Fruit fly (Drosophila melanogaster) ovary, adult (tissue): ENCODE measurements around the gene Pfdn2.

Experiments used
- CG17801 ChIP-seq: fragments of 200-800 bp; optimal IDR thresholded peaks from 2 replicates; lab custom pipeline; 2019; ENCODE audit warnings: missing biosample characterization, mild to moderate bottlenecking, missing genetic modification characterization, moderate library complexity; ENCODE audit not compliant: partially characterized antibody

The Pfdn2 gene

dm6 chr3L:11074043-11074853, at the start of gene Pfdn2, which contains the start of gene Noc1:
Pfdn2 (minus strand) TSS chr3L:11074388.
Noc1 (plus strand) TSS chr3L:11074769.
- TF ChIP-seq CG17801 (GFP tag; lab: Kevin White, UChicago): no peak

DNA sequence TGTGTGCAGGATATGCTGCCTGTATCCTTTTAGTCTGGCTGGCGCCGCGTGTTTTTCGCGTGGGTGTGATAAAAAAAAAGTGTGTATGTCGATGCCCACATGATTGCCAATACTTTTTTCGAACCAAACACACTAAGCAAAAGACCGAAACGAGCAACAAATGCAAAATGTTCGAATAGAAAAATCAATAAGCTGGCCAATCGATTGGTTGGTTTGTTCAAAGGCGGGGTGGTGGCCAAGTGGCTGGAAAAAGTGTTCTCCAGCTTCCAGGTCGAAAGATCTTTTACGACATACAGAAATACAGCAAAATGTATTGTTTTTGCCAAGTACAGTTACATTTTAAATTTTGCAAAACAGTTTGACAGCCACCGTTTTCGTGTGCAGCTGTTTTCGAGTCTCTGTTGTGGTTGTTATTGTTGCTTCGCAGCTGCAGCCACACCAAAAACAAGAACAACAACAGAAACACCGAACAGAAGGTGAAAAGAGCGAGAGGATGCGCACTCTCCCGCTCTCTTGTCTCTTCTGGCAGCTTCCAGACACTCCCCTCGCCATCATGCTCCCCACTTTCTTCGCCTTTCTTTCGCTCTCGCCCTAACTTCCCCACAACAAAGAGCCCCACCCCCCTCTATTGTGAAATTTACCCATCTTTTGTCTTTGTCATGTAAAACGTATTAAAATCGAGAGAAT, 49.6 kb upstream of the Pfdn2 start:
- TF ChIP-seq CG17801 (GFP tag; lab: Kevin White, UChicago): no peak

DNA sequence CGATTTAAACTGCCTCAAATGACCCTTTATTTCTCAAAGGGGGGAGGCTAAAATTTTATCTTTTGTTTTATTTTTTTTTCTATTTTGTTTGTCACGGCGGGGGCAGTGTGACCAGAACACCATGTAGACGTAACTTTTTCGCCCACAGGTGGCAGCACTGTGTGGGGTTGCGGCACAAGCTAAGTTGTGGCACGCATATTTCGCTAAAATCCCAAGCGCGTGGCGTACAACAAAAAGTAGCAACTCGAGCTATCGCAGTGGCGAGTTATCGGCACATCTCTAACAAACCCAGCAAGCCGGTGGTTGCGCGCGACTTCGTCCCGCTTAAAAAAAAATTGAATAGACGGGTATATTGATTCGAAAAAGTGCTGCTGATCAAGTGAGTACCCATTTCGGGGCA, 48.9 kb upstream of the Pfdn2 start, which contains the start of the genes Ufd1 and NaPi-III:
TSS of gene Ufd1 (minus strand) at position 129 of the 400 bp plus-strand sequence.
TSS of gene NaPi-III (plus strand) at position 261 of the 400 bp plus-strand sequence.
- TF ChIP-seq CG17801 (GFP tag; lab: Kevin White, UChicago): peak; percentile 53

DNA sequence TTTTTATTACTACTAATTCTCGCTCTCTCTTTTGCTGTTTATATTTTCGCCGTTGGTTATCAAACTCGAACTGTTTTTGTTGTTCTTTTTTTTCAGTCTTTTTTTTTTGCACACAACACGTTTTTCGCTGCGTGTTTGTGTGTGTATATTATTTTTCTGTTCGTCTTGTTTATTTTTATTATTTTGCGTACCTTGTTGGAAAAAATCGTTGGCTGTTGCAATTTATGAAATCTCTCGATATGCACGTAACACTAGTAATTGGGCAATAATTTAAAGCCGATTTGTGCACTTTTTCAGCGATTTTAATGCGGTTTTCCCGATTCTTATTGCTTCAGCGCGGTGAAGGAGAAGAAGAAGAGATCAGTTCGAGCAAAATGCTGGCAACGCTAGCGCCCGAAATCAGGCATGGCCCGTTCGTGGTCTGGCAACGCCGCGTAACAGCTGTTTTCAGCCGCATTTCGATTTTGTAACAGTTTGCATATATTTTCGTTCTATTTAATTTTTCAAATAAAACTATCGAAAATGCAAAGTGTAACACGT, 46.3 kb upstream of the Pfdn2 start, which contains the start of the genes FoxK and mRpL2:
TSS of gene FoxK (minus strand) at position 365 of the 540 bp plus-strand sequence.
TSS of gene mRpL2 (plus strand) at position 429 of the 540 bp plus-strand sequence.
- TF ChIP-seq CG17801 (GFP tag; lab: Kevin White, UChicago): peak; percentile 82

DNA sequence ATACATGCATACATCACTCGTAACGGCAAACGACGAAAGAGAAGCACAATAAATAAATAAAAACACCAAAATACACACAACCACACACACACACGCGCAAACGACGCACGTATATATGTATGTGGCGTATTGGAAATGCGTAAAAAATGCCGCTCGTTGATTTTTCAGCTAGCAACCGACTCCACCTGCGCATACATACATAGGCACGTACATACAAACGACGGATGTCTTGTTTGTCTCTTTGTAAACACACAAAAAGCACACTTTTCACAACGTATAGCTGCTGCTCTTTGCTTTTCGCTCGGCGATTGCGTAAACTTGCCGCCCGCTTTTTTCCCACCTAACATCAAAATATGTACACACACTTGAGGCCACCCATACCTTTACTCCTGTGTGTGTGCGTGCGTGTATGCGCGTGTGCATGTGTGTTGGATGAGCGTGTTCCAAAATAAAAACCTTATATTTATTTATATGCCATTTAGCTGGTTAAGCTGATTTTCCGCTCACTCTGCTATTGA, 45.8 kb upstream of the Pfdn2 start:
- no peak for TF ChIP-seq CG17801 (GFP tag; lab: Kevin White, UChicago)

- TF ChIP-seq CG17801 (GFP tag; lab: Kevin White, UChicago): no peak
Observed at dm6 chr3L:11119396-11119900, 45.3 kb upstream of the Pfdn2 start.

DNA sequence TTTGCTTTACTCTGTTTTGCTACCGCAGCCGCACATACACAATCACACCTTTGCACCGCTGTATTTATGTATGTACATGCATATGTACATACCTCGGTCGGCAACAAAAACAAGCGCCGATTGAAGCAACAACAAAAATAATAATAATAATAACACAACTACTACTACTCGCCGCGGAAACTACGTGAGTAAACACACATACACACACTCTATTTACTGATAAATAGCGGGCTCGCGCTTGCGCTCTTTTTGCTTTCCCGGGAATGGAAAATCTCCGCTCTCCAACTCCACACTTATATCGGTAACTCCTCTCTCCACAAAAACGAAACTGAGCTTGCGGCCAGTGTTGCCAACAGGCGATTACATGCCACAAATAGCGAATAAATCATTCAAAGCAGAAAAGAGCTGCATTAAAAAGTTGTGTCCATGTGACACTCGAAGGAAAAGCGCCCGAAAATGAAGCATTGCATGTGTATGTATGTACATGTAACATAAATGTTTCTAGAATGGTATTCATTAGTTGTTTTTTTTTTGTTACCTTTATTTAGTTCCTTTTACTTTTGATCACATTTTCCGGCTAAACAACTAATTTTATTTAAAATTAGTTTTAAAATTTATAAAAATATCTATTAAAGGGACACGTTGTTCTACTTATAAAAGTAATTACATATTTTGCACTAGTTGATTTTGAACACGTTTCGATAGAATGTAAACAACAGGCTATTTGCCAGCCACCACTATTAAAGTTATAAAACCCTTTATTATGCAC, 44.6 kb upstream of the Pfdn2 start:
- TF ChIP-seq CG17801 (GFP tag; lab: Kevin White, UChicago): no peak

dm6 chr3L:11117733-11118132, 43.5 kb upstream of the Pfdn2 start:
- no peak for TF ChIP-seq CG17801 (GFP tag; lab: Kevin White, UChicago)

dm6 chr3L:11113198-11114197, 39.3 kb upstream of the Pfdn2 start, which contains the start of gene Sod1:
Sod1 (minus strand) TSS chr3L:11113740.
- TF ChIP-seq CG17801 (GFP tag; lab: Kevin White, UChicago): peak; percentile 76

dm6 chr3L:11112427-11112826, 38.2 kb upstream of the Pfdn2 start:
- no peak for TF ChIP-seq CG17801 (GFP tag; lab: Kevin White, UChicago)

DNA sequence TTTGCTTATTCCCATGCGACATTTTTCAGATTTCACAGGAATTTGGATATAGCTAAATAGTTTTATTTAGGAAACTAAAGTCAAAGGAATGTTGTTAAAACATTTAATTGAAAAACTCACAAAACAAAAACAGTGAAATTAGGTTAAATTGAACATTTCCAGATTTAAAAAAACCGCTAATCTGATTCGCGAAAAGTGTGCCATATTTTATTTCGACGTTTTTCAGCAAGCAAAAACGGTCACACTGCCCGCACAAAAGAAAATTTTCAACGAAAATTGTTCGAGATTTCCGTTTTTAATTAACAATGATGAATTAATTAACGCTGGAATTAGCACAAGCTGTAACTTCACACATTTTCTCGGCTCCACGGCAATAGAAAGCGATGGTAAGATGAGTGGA, 35.3 kb upstream of the Pfdn2 start, which contains the start of the genes CG34012 and emei:
TSS of gene CG34012 (minus strand) at position 52 of the 400 bp plus-strand sequence.
TSS of gene emei (plus strand) at position 237 of the 400 bp plus-strand sequence.
- no peak for TF ChIP-seq CG17801 (GFP tag; lab: Kevin White, UChicago)

dm6 chr3L:11107935-11108334, 33.7 kb upstream of the Pfdn2 start, which contains the start of gene CG12522:
CG12522 (plus strand) TSS chr3L:11108235.
- no peak for TF ChIP-seq CG17801 (GFP tag; lab: Kevin White, UChicago)
